Fruit fly (Drosophila melanogaster) whole organism, prepupa: ENCODE results near the gene CG13045.

Experiments
- CG10631 ChIP-seq: fragments of 200-800 bp; sonication (Bioruptor generic); optimal IDR thresholded peaks from 2 replicates; lab custom pipeline; 2016; ENCODE audit warnings: missing biosample characterization, missing genetic modification characterization
- CG10669 ChIP-seq: fragments of 200-800 bp; sonication (Bioruptor generic); optimal IDR thresholded peaks from 3 replicates; lab custom pipeline; 2018; ENCODE audit warnings: missing biosample characterization, mild to moderate bottlenecking, missing genetic modification characterization, moderate library complexity
- CG11762 ChIP-seq: fragments of 200-800 bp; sonication (Bioruptor generic); optimal IDR thresholded peaks from 3 replicates; lab custom pipeline; 2016; ENCODE audit warnings: missing biosample characterization, missing genetic modification characterization; ENCODE audit not compliant: insufficient read depth
- CG15336 ChIP-seq: fragments of 200-800 bp; sonication (Bioruptor generic); IDR thresholded peaks from 2 replicates; pipeline ENCODE4 v1.3.6; 2022; ENCODE audit warnings: missing biosample characterization, missing genetic modification characterization
- CG1621 ChIP-seq: fragments of 200-800 bp; sonication (Bioruptor generic); optimal IDR thresholded peaks from 3 replicates; lab custom pipeline; 2018; ENCODE audit warnings: missing biosample characterization, mild to moderate bottlenecking, missing genetic modification characterization
- CG16779 ChIP-seq: fragments of 200-800 bp; sonication (Bioruptor generic); optimal IDR thresholded peaks from 3 replicates; lab custom pipeline; 2017; ENCODE audit warnings: missing biosample characterization, mild to moderate bottlenecking, missing genetic modification characterization
- CG3032 ChIP-seq: fragments of 200-800 bp; optimal IDR thresholded peaks from 2 replicates; lab custom pipeline; 2019; ENCODE audit warnings: missing biosample characterization, mild to moderate bottlenecking, missing genetic modification characterization, moderate library complexity
- CG31627 ChIP-seq: fragments of 200-800 bp; sonication (Bioruptor generic); optimal IDR thresholded peaks from 3 replicates; lab custom pipeline; 2016; ENCODE audit warnings: missing biosample characterization, missing genetic modification characterization
- CG32006 ChIP-seq: fragments of 200-800 bp; sonication (Bioruptor generic); optimal IDR thresholded peaks from 3 replicates; lab custom pipeline; 2017; ENCODE audit warnings: missing biosample characterization, mild to moderate bottlenecking, missing genetic modification characterization
- CG4318 ChIP-seq: fragments of 200-800 bp; sonication (Bioruptor generic); optimal IDR thresholded peaks from 3 replicates; lab custom pipeline; 2017; ENCODE audit warnings: missing biosample characterization, mild to moderate bottlenecking, missing genetic modification characterization
- CG6792 ChIP-seq: fragments of 200-800 bp; sonication (Bioruptor generic); optimal IDR thresholded peaks from 3 replicates; lab custom pipeline; 2016; ENCODE audit warnings: missing biosample characterization, missing genetic modification characterization
- CG6808 ChIP-seq: fragments of 200-800 bp; sonication (Bioruptor generic); optimal IDR thresholded peaks from 3 replicates; lab custom pipeline; 2017; ENCODE audit warnings: missing biosample characterization, missing genetic modification characterization, mild to moderate bottlenecking, moderate library complexity, missing genetic modification reagents
- CG6854 ChIP-seq: fragments of 200-800 bp; sonication (Bioruptor generic); optimal IDR thresholded peaks from 2 replicates; lab custom pipeline; 2017; ENCODE audit warnings: missing biosample characterization, mild to moderate bottlenecking, missing genetic modification characterization
- CG7368 ChIP-seq: fragments of 200-800 bp; sonication (Bioruptor generic); optimal IDR thresholded peaks from 3 replicates; lab custom pipeline; 2016; ENCODE audit warnings: missing biosample characterization, missing genetic modification characterization
- CG8632 ChIP-seq: fragments of 200-800 bp; sonication (Bioruptor generic); optimal IDR thresholded peaks from 3 replicates; lab custom pipeline; 2016; ENCODE audit warnings: missing biosample characterization, missing genetic modification characterization
- Eip75B ChIP-seq: fragments of 200-800 bp; sonication (Bioruptor generic); optimal IDR thresholded peaks from 3 replicates; lab custom pipeline; 2016; ENCODE audit warnings: missing biosample characterization, missing genetic modification characterization
- Eip78C ChIP-seq: fragments of 200-800 bp; sonication (Bioruptor generic); peaks from one replicate; lab custom pipeline; 2016; ENCODE audit warnings: missing biosample characterization, missing genetic modification characterization
- Eip93F ChIP-seq: fragments of 200-800 bp; sonication (Bioruptor generic); optimal IDR thresholded peaks from 2 replicates; lab custom pipeline; 2016; ENCODE audit warnings: missing biosample characterization, mild to moderate bottlenecking, missing genetic modification characterization
- Ets96B ChIP-seq: fragments of 200-800 bp; optimal IDR thresholded peaks from 2 replicates; lab custom pipeline; 2019; ENCODE audit warnings: missing biosample characterization, mild to moderate bottlenecking, missing genetic modification characterization, moderate library complexity
- Hr38 ChIP-seq: sonication (Bioruptor generic); optimal IDR thresholded peaks from 2 replicates; lab custom pipeline; 2016; ENCODE audit warnings: missing biosample characterization, missing genetic modification characterization
- Hr39 ChIP-seq: fragments of 200-800 bp; sonication (Bioruptor generic); optimal IDR thresholded peaks from 2 replicates; lab custom pipeline; 2016; ENCODE audit warnings: missing biosample characterization, missing genetic modification characterization
- Met ChIP-seq: fragments of 200-800 bp; sonication (Bioruptor generic); optimal IDR thresholded peaks from 3 replicates; lab custom pipeline; 2016; ENCODE audit warnings: missing biosample characterization, missing genetic modification characterization
- Smox ChIP-seq: fragments of 200-800 bp; sonication (Bioruptor generic); optimal IDR thresholded peaks from 3 replicates; lab custom pipeline; 2016; ENCODE audit warnings: missing biosample characterization, missing genetic modification characterization
- Sox102F ChIP-seq: fragments of 200-800 bp; sonication (Bioruptor generic); optimal IDR thresholded peaks from 2 replicates; lab custom pipeline; 2016; ENCODE audit warnings: missing biosample characterization, mild to moderate bottlenecking, missing genetic modification characterization
- achi ChIP-seq: fragments of 200-800 bp; sonication (Bioruptor generic); optimal IDR thresholded peaks from 3 replicates; lab custom pipeline; 2016; ENCODE audit warnings: missing biosample characterization, missing genetic modification characterization
- acj6 ChIP-seq: fragments of 200-800 bp; sonication (Bioruptor generic); optimal IDR thresholded peaks from 3 replicates; lab custom pipeline; 2016; ENCODE audit warnings: missing biosample characterization, missing genetic modification characterization
- cyc ChIP-seq: fragments of 200-800 bp; sonication (Bioruptor generic); optimal IDR thresholded peaks from 3 replicates; lab custom pipeline; 2016; ENCODE audit warnings: missing biosample characterization, missing genetic modification characterization
- dac ChIP-seq: fragments of 200-800 bp; sonication (Bioruptor generic); optimal IDR thresholded peaks from 2 replicates; lab custom pipeline; 2017; ENCODE audit warnings: missing biosample characterization, mild to moderate bottlenecking, missing genetic modification characterization
- fd59A ChIP-seq: fragments of 200-800 bp; sonication (Bioruptor generic); optimal IDR thresholded peaks from 2 replicates; lab custom pipeline; 2017; ENCODE audit warnings: missing biosample characterization, mild to moderate bottlenecking, missing genetic modification characterization, missing genetic modification reagents
- fd85E ChIP-seq: fragments of 200-800 bp; sonication (Bioruptor generic); optimal IDR thresholded peaks from 3 replicates; lab custom pipeline; 2016; ENCODE audit warnings: missing biosample characterization, missing genetic modification characterization
- fkh ChIP-seq: fragments of 200-800 bp; sonication (Bioruptor generic); optimal IDR thresholded peaks from 3 replicates; lab custom pipeline; 2017; ENCODE audit warnings: missing biosample characterization, mild to moderate bottlenecking, missing genetic modification characterization, moderate library complexity
- lz ChIP-seq: fragments of 200-800 bp; sonication (Bioruptor generic); optimal IDR thresholded peaks from 3 replicates; lab custom pipeline; 2016; ENCODE audit warnings: missing biosample characterization, missing genetic modification characterization
- net ChIP-seq: fragments of 200-800 bp; sonication (Bioruptor generic); optimal IDR thresholded peaks from 3 replicates; lab custom pipeline; 2016; ENCODE audit warnings: missing biosample characterization, missing genetic modification characterization
- salr ChIP-seq, 2 experiments: fragments of 200-800 bp; sonication (Bioruptor generic); optimal IDR thresholded peaks; 3 replicates each; lab custom pipeline; 2016 to 2018; ENCODE audit warnings: missing biosample characterization in 2 of 2, missing genetic modification characterization in 2 of 2, mild to moderate bottlenecking in 1 of 2
- ss ChIP-seq, 2 experiments: fragments of 200-800 bp; sonication (Bioruptor generic); optimal IDR thresholded peaks; 2 replicates in 1 of 2; 3 replicates in 1 of 2; lab custom pipeline; 2017 to 2018; ENCODE audit warnings: mild to moderate bottlenecking in 2 of 2, missing biosample characterization in 2 of 2, missing genetic modification characterization in 2 of 2, moderate library complexity in 1 of 2
- topi ChIP-seq: fragments of 200-800 bp; sonication (Bioruptor generic); optimal IDR thresholded peaks from 3 replicates; lab custom pipeline; 2016; ENCODE audit warnings: missing biosample characterization, missing genetic modification characterization
- vri ChIP-seq: fragments of 200-800 bp; sonication (Bioruptor generic); optimal IDR thresholded peaks from 3 replicates; lab custom pipeline; 2016; ENCODE audit warnings: missing biosample characterization, mild to moderate bottlenecking, missing genetic modification characterization

CG13045 gene

DNA sequence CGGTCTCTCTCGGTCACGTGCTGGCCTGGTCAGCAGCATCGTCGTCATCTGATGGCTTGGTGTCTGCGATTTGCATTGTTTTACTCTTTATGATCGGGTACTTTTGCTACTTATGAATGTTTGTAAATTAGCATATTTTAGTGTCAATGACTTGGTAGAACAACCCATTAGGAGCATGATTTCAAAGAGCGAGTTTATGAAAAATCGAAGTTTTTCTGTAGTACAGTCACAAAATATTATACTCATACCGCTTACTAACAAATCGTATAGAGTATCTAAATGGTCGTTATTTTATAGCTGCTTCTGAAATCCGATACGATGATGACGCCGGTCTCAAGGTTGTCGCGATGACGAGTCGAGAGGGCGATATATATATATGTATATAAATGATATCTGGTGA, 4.5 kb downstream of the CG13045 start (continued):
- no peak for TF ChIP-seq CG4318 (GFP tag; lab: Kevin White, UChicago)
- peak; percentile 85 for TF ChIP-seq CG3032 (tag; lab: Kevin White, UChicago)
- TF ChIP-seq Smox (GFP tag; lab: Kevin White, UChicago) = peak; percentile 10
- peak; percentile 64 for TF ChIP-seq CG6792
- peak; percentile 64 for TF ChIP-seq acj6 (GFP tag; lab: Kevin White, UChicago)
- TF ChIP-seq CG10631 (GFP tag; lab: Kevin White, UChicago) = peak; percentile 54
- peak; percentile 30 for TF ChIP-seq CG16779 (tag; lab: Kevin White, UChicago)
- peak; percentile 24 for TF ChIP-seq lz (GFP tag; lab: Kevin White, UChicago)
- TF ChIP-seq CG7368 (GFP tag; lab: Kevin White, UChicago) = peak; percentile 43
- no peak for TF ChIP-seq dac (GFP tag; lab: Kevin White, UChicago)
- TF ChIP-seq vri = peak; percentile 13
- TF ChIP-seq CG6854 (GFP tag; lab: Kevin White, UChicago) = no peak
- peak; percentile 9 for TF ChIP-seq CG32006 (GFP tag; lab: Kevin White, UChicago)
- no peak for TF ChIP-seq Hr38
- TF ChIP-seq Sox102F = peak; percentile 12
- peak; percentile 50 for TF ChIP-seq net (GFP tag; lab: Kevin White, UChicago)
- peak; percentile 4 for TF ChIP-seq CG31627 (GFP tag; lab: Kevin White, UChicago)
- peak; percentile 78 for TF ChIP-seq CG1621
- peak; percentile 19 for TF ChIP-seq Met (GFP tag; lab: Kevin White, UChicago)
- TF ChIP-seq CG8632 (GFP tag; lab: Kevin White, UChicago) = peak; percentile 67
- TF ChIP-seq CG15336 (GFP tag; lab: Robert Waterston, UW) = no peak
- TF ChIP-seq Eip75B (GFP tag; lab: Kevin White, UChicago) = peak; percentile 71
- peak; percentile 79 for TF ChIP-seq fd59A (GFP tag; lab: Kevin White, UChicago)
- peak; percentile 54 to 88 for TF ChIP-seq ss (GFP tag; optimal IDR thresholded peaks at IDR 0.05; lab: Kevin White, UChicago)
- no peak for TF ChIP-seq Eip93F

- TF ChIP-seq achi (GFP tag; lab: Kevin White, UChicago) (no peak), Sox102F (no peak), ss (GFP tag; optimal IDR thresholded peaks at IDR 0.05; lab: Kevin White, UChicago) (no peak), CG32006 (GFP tag; lab: Kevin White, UChicago) (peak; percentile 2), CG10631 (GFP tag; lab: Kevin White, UChicago) (peak; percentile 10), CG11762 (GFP tag; lab: Kevin White, UChicago) (no peak), Ets96B (tag; lab: Kevin White, UChicago) (peak; percentile 37), lz (GFP tag; lab: Kevin White, UChicago) (no peak), Eip78C (GFP tag; lab: Kevin White, UChicago) (peak; percentile 49), CG31627 (GFP tag; lab: Kevin White, UChicago) (no peak), Hr39 (GFP tag; lab: Kevin White, UChicago) (no peak), CG10669 (GFP tag; lab: Kevin White, UChicago) (peak; percentile 26), fd85E (GFP tag; lab: Kevin White, UChicago) (no peak), CG7368 (GFP tag; lab: Kevin White, UChicago) (no peak), acj6 (GFP tag; lab: Kevin White, UChicago) (peak; percentile 13), CG15336 (GFP tag; lab: Robert Waterston, UW) (0 out of 2 replicates have a peak, but pooled peaks have one; percentile 26), Eip75B (GFP tag; lab: Kevin White, UChicago) (no peak), CG4318 (GFP tag; lab: Kevin White, UChicago) (no peak), CG6792 (no peak), fkh (GFP tag; lab: Kevin White, UChicago) (no peak), CG3032 (tag; lab: Kevin White, UChicago) (peak; percentile 56), CG6808 (peak; percentile 13), cyc (GFP tag; lab: Kevin White, UChicago) (no peak)
Observed at dm6 chr3L:16285346-16285911, 5.3 kb downstream of the CG13045 start, which contains the start of gene CG13047. Gene CG13047, minus strand, starts transcription at chr3L:16285396.

DNA sequence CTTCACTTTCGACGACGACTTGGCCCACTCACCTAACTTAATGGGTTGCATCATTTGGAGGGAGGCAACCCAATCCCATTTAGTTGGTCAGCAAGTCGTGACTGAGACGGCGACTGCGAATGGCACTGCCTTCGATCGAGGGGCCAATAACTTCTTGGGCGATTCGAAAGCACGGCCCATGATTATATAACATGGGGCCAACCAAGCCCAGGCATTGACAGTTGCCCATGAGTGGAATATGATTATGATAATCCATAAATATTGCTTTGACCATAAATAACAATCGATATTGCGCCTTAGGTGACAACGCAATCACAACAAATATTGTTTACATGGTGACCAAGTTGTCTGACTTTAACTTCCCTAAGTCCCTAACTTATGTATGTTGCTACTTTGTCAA, 6.9 kb downstream of the CG13045 start, which contains the start of gene CG13048:
TSS of gene CG13048 (minus strand) at position 101 of the 400 bp plus-strand sequence.
- TF ChIP-seq achi (GFP tag; lab: Kevin White, UChicago) (no peak), Hr38 (no peak), fd85E (GFP tag; lab: Kevin White, UChicago) (no peak), vri (no peak), salr (GFP tag; optimal IDR thresholded peaks at IDR 0.05; lab: Kevin White, UChicago) (no peak), topi (GFP tag; lab: Kevin White, UChicago) (no peak), Sox102F (no peak)
